Worm (Caenorhabditis elegans) whole organism, L1 larva: Measurements from ENCODE around the gene Y50D4B.2.

Source experiments
- aly-2 ChIP-seq: fragments of 150-350 bp; optimal IDR thresholded peaks from 2 replicates; lab custom pipeline; 2014; ENCODE audit warnings: missing biosample characterization, missing genetic modification characterization
- dpl-1 ChIP-seq, 3 experiments: fragments of 150-350 bp in 2 of 3; sonication (generic microtip) in 1 of 3; optimal IDR thresholded peaks; 2 replicates each; lab custom pipeline; 2014 to 2017; ENCODE audit warnings: missing biosample characterization in 3 of 3, missing genetic modification characterization in 3 of 3, missing genetic modification reagents in 3 of 3
- skn-1 ChIP-seq: fragments of 150-350 bp; optimal IDR thresholded peaks from 2 replicates; lab custom pipeline; 2014; ENCODE audit warnings: missing biosample characterization, missing genetic modification characterization
- unc-62 ChIP-seq: fragments of 150-350 bp; optimal IDR thresholded peaks from 2 replicates; lab custom pipeline; 2014; ENCODE audit warnings: missing biosample characterization, missing genetic modification reagents, missing genetic modification characterization
- zag-1 ChIP-seq: fragments of 150-350 bp; optimal IDR thresholded peaks from 2 replicates; lab custom pipeline; 2014; ENCODE audit warnings: missing biosample characterization, missing genetic modification characterization

ce11 chrV:1067468-1067867, 32.9 kb upstream of the Y50D4B.2 start, which contains the start of gene K10C9.7:
- TF ChIP-seq skn-1 (no peak), zag-1 (tag; lab: Kevin White, UChicago) (no peak), dpl-1 (GFP tag; optimal IDR thresholded peaks at IDR 0.05; lab: Kevin White, UChicago) (no peak), aly-2 (no peak), unc-62 (GFP tag; lab: Kevin White, UChicago) (no peak)
